Fruit fly (Drosophila melanogaster): Measurements from ENCODE around the gene Chsy.

Chsy gene

DNA sequence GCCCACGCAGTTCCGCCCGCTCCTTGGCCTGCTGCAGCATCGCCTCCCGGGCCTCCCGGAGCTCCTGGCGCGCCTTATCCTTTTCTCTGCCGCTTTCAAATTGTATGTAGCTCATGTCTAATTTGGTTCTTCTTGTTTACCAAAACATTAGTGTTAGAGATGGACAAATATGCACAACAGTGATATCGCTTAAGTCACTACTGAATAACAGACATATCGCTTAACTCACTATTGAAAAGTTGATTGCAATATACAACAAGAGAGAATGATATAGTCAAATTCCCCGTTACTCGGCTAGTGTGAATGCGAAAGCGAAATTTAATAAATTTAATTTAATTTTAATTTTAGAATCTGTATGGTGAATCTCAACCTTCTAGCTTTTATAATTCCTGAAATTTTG lies 18.9 kb downstream of the Chsy start, which contains the start of gene CG9213:
Gene CG9213 (minus strand): TSS at position 152 of the 400 bp plus-strand sequence.
- TF ChIP-seq CG8478 (optimal IDR thresholded peaks at IDR 0.05) (no peak), Dll (optimal IDR thresholded peaks at IDR 0.05) (no peak), EcR (GFP tag; optimal IDR thresholded peaks at IDR 0.05) (no peak), psq (optimal IDR thresholded peaks at IDR 0.05) (no peak)

DNA sequence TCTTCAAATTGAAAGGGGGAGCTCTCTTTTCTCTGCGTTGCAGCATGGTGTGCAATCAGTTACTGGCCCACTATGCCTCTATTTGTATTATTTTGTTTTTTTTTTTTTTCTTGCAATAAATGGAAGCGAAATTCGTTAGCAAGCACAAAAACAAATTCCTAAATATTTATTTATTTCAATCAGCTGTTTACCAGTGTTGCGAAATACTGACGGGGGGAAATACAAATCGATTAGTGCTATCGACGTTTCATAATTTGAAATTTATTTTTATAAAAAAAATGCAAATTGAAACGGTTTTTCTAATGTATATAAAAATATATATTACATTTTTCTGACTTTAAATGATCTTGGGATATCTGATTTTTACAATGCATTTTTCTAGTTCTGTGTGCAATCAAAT lies 21.4 kb downstream of the Chsy start, which contains the start of gene CG15643:
Gene CG15643 (minus strand): TSS at position 211 of the 400 bp plus-strand sequence.
- TF ChIP-seq usp (GFP tag; optimal IDR thresholded peaks at IDR 0.05), result no peak
- TF ChIP-seq CG8478 (optimal IDR thresholded peaks at IDR 0.05), result no peak
- TF ChIP-seq Dll (optimal IDR thresholded peaks at IDR 0.05), result no peak
- TF ChIP-seq psq (optimal IDR thresholded peaks at IDR 0.05), result no peak
- TF ChIP-seq pan (optimal IDR thresholded peaks at IDR 0.05), result no peak
- TF ChIP-seq EcR (GFP tag; optimal IDR thresholded peaks at IDR 0.05), result no peak

DNA sequence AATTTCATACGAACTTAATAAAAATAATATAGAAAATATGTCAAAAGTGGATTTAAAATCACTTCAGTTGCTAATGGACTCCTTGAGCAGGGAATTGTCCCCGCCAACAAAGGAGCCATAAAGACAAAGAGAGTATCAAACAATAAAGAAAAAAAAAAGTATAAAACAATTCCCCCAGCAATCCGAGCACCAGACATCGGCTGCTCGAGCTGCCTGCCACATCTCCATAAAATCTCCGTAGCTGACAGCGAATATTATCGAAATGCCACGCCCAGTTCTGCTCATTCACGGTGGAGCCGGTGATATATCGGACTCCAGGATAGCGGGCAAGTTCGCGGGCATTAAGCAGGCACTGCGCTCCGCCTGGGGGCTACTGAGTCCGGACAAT lies 24.4 kb downstream of the Chsy start, which contains the start of gene CG7860:
Gene CG7860 (plus strand): TSS at position 11 of the 388 bp plus-strand sequence.
- TF ChIP-seq Dll (optimal IDR thresholded peaks at IDR 0.05) (no peak), pan (optimal IDR thresholded peaks at IDR 0.05) (no peak), CG8478 (optimal IDR thresholded peaks at IDR 0.05) (no peak), EcR (GFP tag; optimal IDR thresholded peaks at IDR 0.05) (no peak), psq (optimal IDR thresholded peaks at IDR 0.05) (no peak), usp (GFP tag; optimal IDR thresholded peaks at IDR 0.05) (no peak)

DNA sequence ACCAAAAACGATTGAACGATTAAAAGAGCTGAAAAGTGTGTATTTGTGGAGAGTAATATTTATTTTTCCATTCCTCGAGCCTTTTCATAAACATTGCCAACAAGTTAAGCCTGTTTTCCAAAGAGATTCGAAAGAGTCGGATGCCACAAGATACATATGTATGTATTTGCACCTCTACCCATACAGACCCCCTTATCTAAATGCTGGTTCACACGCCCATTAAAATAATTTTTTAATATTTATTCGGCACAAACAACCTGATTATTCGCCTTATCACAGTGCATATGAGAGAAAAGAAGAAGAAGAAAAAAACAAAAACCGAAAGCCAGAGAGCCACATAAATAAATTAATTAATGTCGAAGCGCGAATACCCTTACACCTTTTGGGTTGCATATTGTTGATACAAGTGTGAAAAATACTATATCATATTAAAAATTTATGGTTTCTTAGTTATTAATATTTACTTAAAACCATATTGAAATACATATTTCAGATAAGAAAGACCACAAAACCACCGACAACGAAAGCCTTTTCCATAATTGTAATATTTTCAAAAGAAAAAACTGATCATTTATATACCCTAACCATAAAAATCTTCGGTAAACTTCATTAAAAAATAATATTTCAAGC lies 24.9 kb downstream of the Chsy start:
- TF ChIP-seq pan (optimal IDR thresholded peaks at IDR 0.05) (no peak), CG8478 (optimal IDR thresholded peaks at IDR 0.05) (no peak), psq (optimal IDR thresholded peaks at IDR 0.05) (no peak), usp (GFP tag; optimal IDR thresholded peaks at IDR 0.05) (no peak), Dll (optimal IDR thresholded peaks at IDR 0.05) (no peak), EcR (GFP tag; optimal IDR thresholded peaks at IDR 0.05) (no peak)

DNA sequence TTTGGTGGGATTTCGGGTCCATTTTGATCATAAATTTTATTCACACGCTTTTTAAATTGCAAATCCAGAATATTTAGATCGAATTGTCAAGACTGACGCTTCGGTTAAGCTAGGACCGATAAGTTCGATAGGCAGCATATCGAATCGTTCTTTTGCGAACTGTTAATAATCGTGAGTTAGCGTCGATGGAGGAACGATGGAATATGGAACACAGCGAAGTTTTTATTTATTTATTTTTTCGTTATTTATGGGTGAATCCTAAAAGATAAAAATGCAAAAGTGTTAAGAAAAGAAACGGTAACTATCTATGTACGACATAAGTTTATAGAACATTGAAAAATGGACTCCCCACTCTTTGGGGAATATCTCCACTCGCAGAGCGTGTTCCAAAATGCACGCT lies 37.4 kb downstream of the Chsy start, which contains the start of gene CG42300:
Gene CG42300 (minus strand): TSS at position 101 of the 400 bp plus-strand sequence.
- TF ChIP-seq CG8478 (optimal IDR thresholded peaks at IDR 0.05) (no peak), EcR (GFP tag; optimal IDR thresholded peaks at IDR 0.05) (no peak), Dll (optimal IDR thresholded peaks at IDR 0.05) (no peak), psq (optimal IDR thresholded peaks at IDR 0.05) (no peak), usp (GFP tag; optimal IDR thresholded peaks at IDR 0.05) (no peak), pan (optimal IDR thresholded peaks at IDR 0.05) (no peak)

DNA sequence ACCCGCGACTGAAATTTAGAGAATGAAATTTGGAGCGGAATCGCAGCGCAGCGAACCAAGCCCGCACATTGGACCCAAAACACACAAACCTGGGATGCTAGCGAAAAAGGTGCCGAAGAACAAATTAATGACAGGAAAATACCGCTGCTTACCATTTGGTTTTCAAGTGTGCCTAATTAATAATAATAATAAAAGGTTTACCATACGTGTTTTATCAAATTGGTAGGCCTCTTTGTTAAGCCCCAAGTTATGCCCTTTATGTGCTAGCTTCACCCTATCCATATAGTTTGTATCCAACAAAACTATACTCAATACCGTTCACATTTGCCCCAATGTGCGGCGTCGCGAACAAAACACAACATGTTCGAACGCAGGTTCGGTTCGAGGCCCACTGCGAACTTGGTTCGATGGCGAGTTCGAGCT lies 39.1 kb downstream of the Chsy start, which contains the start of gene Ac13E:
Gene Ac13E (minus strand): TSS at position 23 of the 423 bp plus-strand sequence.
- TF ChIP-seq EcR (GFP tag; optimal IDR thresholded peaks at IDR 0.05), result no peak
- no peak for TF ChIP-seq psq (optimal IDR thresholded peaks at IDR 0.05)
- TF ChIP-seq Dll (optimal IDR thresholded peaks at IDR 0.05), result no peak
- TF ChIP-seq pan (optimal IDR thresholded peaks at IDR 0.05), result no peak
- no peak for TF ChIP-seq CG8478 (optimal IDR thresholded peaks at IDR 0.05)
- TF ChIP-seq usp (GFP tag; optimal IDR thresholded peaks at IDR 0.05), result no peak

DNA sequence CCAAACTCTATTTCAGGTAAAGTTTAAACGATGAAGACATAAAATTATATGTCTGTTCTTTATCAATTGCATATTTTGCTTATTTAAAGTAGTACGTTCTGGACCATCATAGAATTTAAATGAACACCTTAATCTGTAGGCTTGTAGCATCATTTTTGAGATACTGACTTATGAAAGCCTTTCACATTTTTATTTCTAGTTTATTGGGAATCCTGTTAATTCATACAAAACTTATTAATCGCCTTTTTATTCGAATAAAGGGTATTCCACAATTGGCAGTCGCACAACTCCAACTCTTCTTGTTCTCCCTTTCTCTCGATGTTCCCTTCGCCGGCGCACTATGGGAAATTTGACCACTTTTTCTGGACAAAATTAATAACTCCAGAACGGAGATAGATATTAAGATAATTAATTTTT lies 40.9 kb downstream of the Chsy start:
- TF ChIP-seq pan (optimal IDR thresholded peaks at IDR 0.05) (peak; percentile 79), Dll (optimal IDR thresholded peaks at IDR 0.05) (no peak), usp (GFP tag; optimal IDR thresholded peaks at IDR 0.05) (no peak), CG8478 (optimal IDR thresholded peaks at IDR 0.05) (no peak), EcR (GFP tag; optimal IDR thresholded peaks at IDR 0.05) (no peak)

DNA sequence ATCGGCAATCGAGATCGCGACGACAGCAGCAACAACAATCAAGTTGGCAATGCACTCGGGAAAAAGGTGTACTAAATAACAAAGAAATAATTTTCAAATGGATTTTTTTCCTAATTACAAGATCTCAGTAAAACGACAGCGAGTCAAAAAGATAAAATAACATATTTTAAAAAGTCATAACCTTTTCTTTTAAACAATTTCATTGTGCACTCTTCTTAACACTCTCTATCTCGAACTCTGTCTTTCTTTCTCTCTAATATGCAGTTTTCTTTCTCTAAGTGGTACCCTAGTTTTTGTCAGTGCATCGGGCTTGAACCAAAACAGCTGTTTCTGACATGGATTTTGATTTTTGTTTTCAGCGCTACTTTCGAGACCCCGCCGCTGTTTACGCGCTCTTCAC lies 44.3 kb downstream of the Chsy start:
- no peak for TF ChIP-seq pan (optimal IDR thresholded peaks at IDR 0.05)
- no peak for TF ChIP-seq EcR (GFP tag; optimal IDR thresholded peaks at IDR 0.05)
- TF ChIP-seq Dll (optimal IDR thresholded peaks at IDR 0.05), result no peak
- TF ChIP-seq CG8478 (optimal IDR thresholded peaks at IDR 0.05), result no peak
- TF ChIP-seq usp (GFP tag; optimal IDR thresholded peaks at IDR 0.05), result no peak
- no peak for TF ChIP-seq psq (optimal IDR thresholded peaks at IDR 0.05)

DNA sequence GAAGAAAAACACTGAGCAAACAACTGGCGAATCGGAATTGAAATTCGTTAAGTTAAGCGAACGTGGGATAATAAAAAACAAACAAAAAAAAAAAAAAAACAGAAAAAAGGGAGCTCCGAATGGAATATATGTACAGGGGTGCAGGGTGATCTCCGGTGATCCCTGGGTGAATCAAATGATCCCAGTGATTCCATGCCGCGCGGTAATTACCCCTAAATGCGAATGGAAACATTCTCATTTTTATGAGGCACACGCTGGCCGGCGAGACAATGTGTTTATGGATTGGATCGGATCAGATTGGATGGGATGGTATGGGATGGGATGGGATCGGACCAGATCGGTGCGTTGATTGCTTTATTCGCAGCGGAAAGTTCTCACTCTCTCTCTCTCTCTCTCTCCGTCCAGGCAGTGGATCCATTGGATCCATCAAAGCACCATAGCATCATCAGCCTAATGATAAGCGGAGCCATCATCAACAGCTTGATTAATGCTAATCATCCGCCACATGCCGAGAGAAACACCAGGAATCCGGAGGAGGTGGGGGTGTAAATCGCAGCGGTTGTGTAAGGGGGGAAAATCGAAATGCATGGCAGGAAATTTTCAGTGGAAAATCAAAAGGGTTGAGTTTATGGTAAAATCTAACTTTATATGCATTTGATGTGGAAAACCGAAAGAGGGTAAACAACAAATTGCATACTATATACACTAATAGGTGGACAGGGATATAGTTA lies 47.7 kb downstream of the Chsy start:
- TF ChIP-seq usp (GFP tag; optimal IDR thresholded peaks at IDR 0.05), result no peak
- no peak for TF ChIP-seq psq (optimal IDR thresholded peaks at IDR 0.05)
- TF ChIP-seq CG8478 (optimal IDR thresholded peaks at IDR 0.05), result no peak
- no peak for TF ChIP-seq pan (optimal IDR thresholded peaks at IDR 0.05)
- TF ChIP-seq EcR (GFP tag; optimal IDR thresholded peaks at IDR 0.05), result no peak
- TF ChIP-seq Dll (optimal IDR thresholded peaks at IDR 0.05), result no peak

DNA sequence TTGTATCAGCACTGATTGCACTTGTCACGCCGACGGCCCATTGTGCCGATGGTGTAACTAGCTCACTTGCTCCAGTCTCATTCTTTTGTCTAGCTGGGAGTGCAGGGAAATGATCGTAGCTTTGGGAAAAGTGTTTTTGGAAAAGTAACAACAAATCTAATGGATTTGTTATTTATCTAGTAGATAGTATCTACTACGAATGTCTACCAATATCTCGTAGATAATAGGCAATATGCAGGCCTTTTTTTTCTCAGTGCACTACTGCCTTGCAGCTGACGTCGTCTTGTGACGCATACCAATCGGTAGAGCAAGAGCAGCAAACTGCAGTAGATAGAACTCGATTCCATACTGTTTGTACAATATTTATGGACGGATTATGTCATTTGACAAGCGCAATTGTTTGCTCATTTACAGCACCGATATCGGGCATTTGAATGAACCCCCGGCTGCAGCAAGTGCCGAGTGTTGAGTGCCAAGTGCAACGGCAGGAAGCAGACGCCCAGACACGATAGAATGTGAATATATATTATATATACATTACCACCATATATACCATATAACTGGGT lies 49.8 kb downstream of the Chsy start:
- TF ChIP-seq EcR (GFP tag; optimal IDR thresholded peaks at IDR 0.05) (no peak), CG8478 (optimal IDR thresholded peaks at IDR 0.05) (no peak), Dll (optimal IDR thresholded peaks at IDR 0.05) (no peak), psq (optimal IDR thresholded peaks at IDR 0.05) (no peak), pan (optimal IDR thresholded peaks at IDR 0.05) (no peak), usp (GFP tag; optimal IDR thresholded peaks at IDR 0.05) (no peak)

DNA sequence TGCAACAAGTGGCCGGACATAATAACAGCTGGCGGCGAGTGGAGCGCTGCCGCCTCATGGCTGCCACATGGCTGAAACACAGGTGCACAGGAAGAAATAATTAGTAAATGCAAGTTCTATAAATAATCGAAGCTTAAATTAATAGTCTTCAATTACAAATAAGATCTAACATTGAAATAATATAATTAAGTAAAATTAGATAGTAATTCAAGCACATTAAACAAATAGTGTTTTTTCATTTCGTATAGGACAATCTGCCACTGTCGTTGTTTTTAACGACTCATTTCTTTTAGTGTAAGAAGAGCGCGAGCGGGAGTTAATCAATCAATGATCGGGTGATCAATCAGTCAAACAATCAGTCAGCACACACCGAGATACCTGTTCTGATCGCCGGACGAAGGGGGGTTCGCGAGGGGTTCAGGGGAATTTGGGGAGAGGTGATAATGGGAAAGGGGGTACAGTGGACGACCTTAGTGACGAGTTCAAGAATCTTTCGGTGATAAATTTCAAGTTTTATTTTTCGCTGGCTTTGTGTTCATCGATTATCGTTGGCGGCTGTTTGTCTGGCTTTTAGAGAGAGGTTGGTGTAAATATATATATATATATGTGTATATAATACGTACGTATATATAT lies 53.4 kb downstream of the Chsy start:
- TF ChIP-seq pan (optimal IDR thresholded peaks at IDR 0.05), result no peak
- no peak for TF ChIP-seq psq (optimal IDR thresholded peaks at IDR 0.05)
- TF ChIP-seq Dll (optimal IDR thresholded peaks at IDR 0.05), result no peak
- no peak for TF ChIP-seq usp (GFP tag; optimal IDR thresholded peaks at IDR 0.05)

Measured in whole organism.